Fruit fly (Drosophila melanogaster) whole organism: Measurements from ENCODE around the gene CG14926.

Source experiments
- CG8478 ChIP-seq: fragments of >200 bp; optimal IDR thresholded peaks from 2 replicates; lab custom pipeline; 2018; ENCODE audit warnings: inconsistent platforms
- Dll ChIP-seq: fragments of >200 bp; optimal IDR thresholded peaks from 2 replicates; lab custom pipeline; 2017
- EcR ChIP-seq, 2 experiments: fragments of >200 bp; optimal IDR thresholded peaks; 2 replicates each; lab custom pipeline; 2017; ENCODE audit warnings: missing biosample characterization in 2 of 2, missing genetic modification characterization in 2 of 2, missing genetic modification reagents in 2 of 2
- pan ChIP-seq: fragments of >200 bp; optimal IDR thresholded peaks from 2 replicates; lab custom pipeline; 2017
- psq ChIP-seq: fragments of >200 bp; optimal IDR thresholded peaks from 2 replicates; lab custom pipeline; 2017
- usp ChIP-seq: fragments of >200 bp; optimal IDR thresholded peaks from 2 replicates; lab custom pipeline; 2017; ENCODE audit warnings: missing biosample characterization, missing genetic modification characterization, mixed read lengths

CG14926 gene

dm6 chr2L:11332978-11333539 is 10.1 kb downstream of the CG14926 start:
- TF ChIP-seq psq (no peak), EcR (GFP tag; optimal IDR thresholded peaks at IDR 0.05; lab: Kevin White, UChicago) (no peak), usp (GFP tag; lab: Kevin White, UChicago) (no peak)

DNA sequence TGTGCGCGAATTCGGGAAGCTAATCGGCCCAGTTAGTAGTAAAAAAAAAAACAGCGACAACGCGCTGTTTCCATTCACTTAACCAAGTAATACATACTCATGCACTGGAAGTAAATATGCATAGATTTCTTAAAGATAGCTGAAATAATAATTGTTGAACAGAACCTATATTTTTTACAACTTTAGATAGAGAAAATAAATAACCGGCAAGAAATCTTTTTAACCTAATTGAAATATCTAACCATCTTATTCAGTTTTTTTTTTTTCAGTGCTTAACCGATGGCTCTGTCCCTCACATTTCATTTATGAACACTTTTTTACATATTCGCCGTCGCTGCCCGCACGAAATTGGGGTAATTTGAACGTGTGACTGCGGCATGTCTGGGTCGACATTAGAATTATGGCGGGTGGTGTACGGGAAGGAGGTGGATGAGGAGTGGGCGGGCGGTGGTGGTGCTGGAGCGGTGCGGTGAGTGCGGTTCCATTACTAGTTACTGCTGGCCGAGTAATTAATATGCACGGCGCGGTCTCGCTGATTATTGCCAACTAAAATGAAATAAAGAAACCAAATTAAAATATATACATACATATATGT is 11.4 kb downstream of the CG14926 start:
- no peak for TF ChIP-seq usp (GFP tag; lab: Kevin White, UChicago)
- TF ChIP-seq psq, result no peak
- no peak for TF ChIP-seq Dll (lab: Kevin White, UChicago)
- no peak for TF ChIP-seq pan (lab: Kevin White, UChicago)
- TF ChIP-seq CG8478 (lab: Kevin White, UChicago), result no peak
- no peak for TF ChIP-seq EcR (GFP tag; optimal IDR thresholded peaks at IDR 0.05; lab: Kevin White, UChicago)

DNA sequence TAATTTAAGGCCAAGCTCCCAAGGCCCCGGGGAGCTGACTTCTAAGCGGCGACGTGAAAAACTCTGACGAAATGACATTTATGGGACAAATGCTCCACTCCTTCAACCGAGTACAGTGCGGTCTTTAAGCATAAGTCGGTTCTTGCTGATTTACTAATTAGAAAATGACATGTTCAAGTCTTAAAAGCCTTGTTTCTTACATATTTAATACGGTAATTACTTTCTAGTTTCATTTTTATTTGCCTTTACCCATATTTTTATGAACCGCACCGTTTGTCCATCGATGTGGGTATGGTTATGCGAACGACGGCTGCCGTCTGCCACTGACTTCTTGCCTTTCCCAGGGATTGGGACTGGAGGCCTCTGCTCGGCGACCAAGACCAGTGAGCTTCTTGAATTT is 14.8 kb downstream of the CG14926 start:
- no peak for TF ChIP-seq pan (lab: Kevin White, UChicago)
- no peak for TF ChIP-seq EcR (GFP tag; optimal IDR thresholded peaks at IDR 0.05; lab: Kevin White, UChicago)
- TF ChIP-seq psq, result no peak

DNA sequence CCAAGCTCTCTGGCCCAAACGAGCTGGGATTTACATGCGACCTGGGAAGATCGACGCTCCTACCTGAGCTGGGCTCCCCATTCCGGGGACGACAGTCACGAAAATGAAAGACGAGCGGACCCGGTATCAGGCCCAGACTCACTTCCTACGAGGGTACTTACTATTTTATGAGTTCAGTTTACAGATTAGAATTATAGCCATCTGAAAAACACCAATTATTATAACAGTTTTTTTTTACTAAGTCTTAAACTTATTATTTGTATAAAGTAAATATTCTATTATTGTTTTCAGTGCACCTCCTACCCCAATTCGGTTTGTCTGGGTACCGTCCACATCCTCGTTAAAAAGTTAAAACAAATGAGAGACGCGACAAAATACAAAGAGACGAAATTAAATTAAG is 16.7 kb downstream of the CG14926 start:
- TF ChIP-seq EcR (GFP tag; optimal IDR thresholded peaks at IDR 0.05; lab: Kevin White, UChicago) (no peak), Dll (lab: Kevin White, UChicago) (no peak), psq (no peak), usp (GFP tag; lab: Kevin White, UChicago) (no peak), pan (lab: Kevin White, UChicago) (no peak), CG8478 (lab: Kevin White, UChicago) (no peak)

- TF ChIP-seq psq (no peak), usp (GFP tag; lab: Kevin White, UChicago) (no peak), pan (lab: Kevin White, UChicago) (no peak), EcR (GFP tag; optimal IDR thresholded peaks at IDR 0.05; lab: Kevin White, UChicago) (no peak), Dll (lab: Kevin White, UChicago) (no peak), CG8478 (lab: Kevin White, UChicago) (no peak)
These were observed 19.2 kb downstream of the CG14926 start for dm6 chr2L:11323917-11324316.

DNA sequence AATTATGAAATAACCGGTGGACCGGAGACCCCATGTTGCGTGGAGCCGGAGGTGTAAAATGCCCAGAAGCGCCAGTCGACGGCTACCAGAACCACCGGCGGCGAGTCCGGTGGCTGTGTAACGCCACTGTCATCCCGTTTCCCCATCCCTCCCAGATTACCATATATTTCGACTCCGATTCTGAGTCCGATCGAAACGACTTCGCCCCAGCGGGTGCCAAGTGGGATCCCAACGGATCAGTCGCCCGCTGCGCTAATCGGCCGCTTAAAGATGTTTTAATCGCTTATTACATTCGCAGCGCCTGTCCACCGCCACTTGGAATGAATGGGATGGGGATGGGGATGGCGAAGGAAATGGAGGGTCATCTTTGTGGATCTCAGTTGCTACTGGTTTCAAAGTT is 20.3 kb downstream of the CG14926 start:
- no peak for TF ChIP-seq usp (GFP tag; lab: Kevin White, UChicago)
- no peak for TF ChIP-seq pan (lab: Kevin White, UChicago)

dm6 chr2L:11322115-11322514 is 21.0 kb downstream of the CG14926 start:
- TF ChIP-seq psq (no peak), usp (GFP tag; lab: Kevin White, UChicago) (no peak), EcR (GFP tag; optimal IDR thresholded peaks at IDR 0.05; lab: Kevin White, UChicago) (no peak), Dll (lab: Kevin White, UChicago) (no peak), CG8478 (lab: Kevin White, UChicago) (no peak), pan (lab: Kevin White, UChicago) (no peak)

- no peak for TF ChIP-seq psq
- no peak for TF ChIP-seq Dll (lab: Kevin White, UChicago)
- TF ChIP-seq CG8478 (lab: Kevin White, UChicago), result no peak
- TF ChIP-seq EcR (GFP tag; optimal IDR thresholded peaks at IDR 0.05; lab: Kevin White, UChicago), result no peak
- no peak for TF ChIP-seq pan (lab: Kevin White, UChicago)
- no peak for TF ChIP-seq usp (GFP tag; lab: Kevin White, UChicago)
These were observed 23.9 kb downstream of the CG14926 start for dm6 chr2L:11319221-11319620.

- TF ChIP-seq EcR (GFP tag; optimal IDR thresholded peaks at IDR 0.05; lab: Kevin White, UChicago) (no peak), Dll (lab: Kevin White, UChicago) (no peak), usp (GFP tag; lab: Kevin White, UChicago) (no peak), pan (lab: Kevin White, UChicago) (no peak), CG8478 (lab: Kevin White, UChicago) (no peak), psq (no peak)
These were observed 24.7 kb downstream of the CG14926 start for dm6 chr2L:11318464-11318863.

- TF ChIP-seq psq (no peak), usp (GFP tag; lab: Kevin White, UChicago) (no peak), pan (lab: Kevin White, UChicago) (no peak), CG8478 (lab: Kevin White, UChicago) (no peak), EcR (GFP tag; optimal IDR thresholded peaks at IDR 0.05; lab: Kevin White, UChicago) (no peak), Dll (lab: Kevin White, UChicago) (no peak)
These were observed 25.4 kb downstream of the CG14926 start for dm6 chr2L:11317655-11318278.

DNA sequence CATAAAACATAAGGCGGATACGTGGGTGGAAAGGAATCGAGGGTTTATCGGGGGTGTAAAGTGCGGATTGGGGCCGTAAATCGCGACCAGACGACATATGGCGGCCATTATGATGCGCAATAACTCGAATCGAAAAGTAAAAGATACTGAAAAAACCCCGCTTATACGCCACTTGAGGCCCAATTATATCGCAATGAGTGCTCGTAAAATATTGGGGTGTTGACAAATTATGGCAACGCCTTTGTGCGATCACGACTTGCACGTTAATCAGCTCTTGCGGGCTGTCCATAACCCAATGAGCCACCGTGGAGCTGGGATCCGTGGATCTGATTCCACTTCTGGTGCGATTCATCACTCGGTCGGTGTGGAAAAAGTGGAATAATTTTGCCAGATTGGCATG is 33.3 kb downstream of the CG14926 start:
- no peak for TF ChIP-seq CG8478 (lab: Kevin White, UChicago)

- TF ChIP-seq Dll (lab: Kevin White, UChicago) (no peak), psq (no peak)
These were observed 36.0 kb downstream of the CG14926 start for dm6 chr2L:11307072-11307471.

- no peak for TF ChIP-seq CG8478 (lab: Kevin White, UChicago)
- TF ChIP-seq psq, result no peak
- no peak for TF ChIP-seq Dll (lab: Kevin White, UChicago)
- TF ChIP-seq pan (lab: Kevin White, UChicago), result no peak
- TF ChIP-seq EcR (GFP tag; optimal IDR thresholded peaks at IDR 0.05; lab: Kevin White, UChicago), result no peak
These were observed 37.0 kb downstream of the CG14926 start for dm6 chr2L:11306091-11306490.
